Worm (Caenorhabditis elegans): ENCODE data around the gene cdh-3.

ce11 chrIII:7743183-7743582 is 11.1 kb downstream of the cdh-3 start:
- no peak for TF ChIP-seq dmd-4 (tag; optimal IDR thresholded peaks at IDR 0.05)
- no peak for TF ChIP-seq nhr-6 (tag; optimal IDR thresholded peaks at IDR 0.05)
- no peak for TF ChIP-seq egl-27 (tag; optimal IDR thresholded peaks at IDR 0.05)
- TF ChIP-seq nhr-23 (tag; optimal IDR thresholded peaks at IDR 0.05): no peak
- TF ChIP-seq nhr-129 (tag; optimal IDR thresholded peaks at IDR 0.05): no peak
- TF ChIP-seq lin-13 (GFP tag; optimal IDR thresholded peaks at IDR 0.05): no peak
- TF ChIP-seq nhr-237 (tag; optimal IDR thresholded peaks at IDR 0.05): no peak
- TF ChIP-seq alr-1 (tag; optimal IDR thresholded peaks at IDR 0.05): no peak
- no peak for TF ChIP-seq ama-1 (optimal IDR thresholded peaks at IDR 0.05)
- TF ChIP-seq R02D3.7 (tag; optimal IDR thresholded peaks at IDR 0.05): no peak
- no peak for TF ChIP-seq nhr-10 (tag; optimal IDR thresholded peaks at IDR 0.05)
- no peak for TF ChIP-seq elt-1 (tag; optimal IDR thresholded peaks at IDR 0.05)
- no peak for TF ChIP-seq unc-39 (tag; optimal IDR thresholded peaks at IDR 0.05)
- TF ChIP-seq sma-9 (GFP tag; optimal IDR thresholded peaks at IDR 0.05): no peak
- TF ChIP-seq sma-9 (tag; optimal IDR thresholded peaks at IDR 0.05): no peak

Measured in whole organism, L2 larva.